Fruit fly (Drosophila melanogaster) whole organism, prepupa: Measurements from ENCODE around the gene prt.

Experiments
- Ets21C ChIP-seq: fragments of 200-800 bp; sonication (Bioruptor generic); optimal IDR thresholded peaks from 3 replicates; lab custom pipeline; 2016; ENCODE audit warnings: missing biosample characterization, missing genetic modification characterization
- Gug ChIP-seq: fragments of 200-800 bp; sonication (Bioruptor generic); IDR thresholded peaks from 2 replicates; pipeline ENCODE4 v1.3.6; 2022; ENCODE audit warnings: missing biosample characterization, missing genetic modification characterization
- Hr4 ChIP-seq: fragments of 200-800 bp; sonication (Bioruptor generic); optimal IDR thresholded peaks from 3 replicates; lab custom pipeline; 2016; ENCODE audit warnings: missing biosample characterization, missing genetic modification characterization
- Sox102F ChIP-seq: fragments of 200-800 bp; sonication (Bioruptor generic); optimal IDR thresholded peaks from 2 replicates; lab custom pipeline; 2016; ENCODE audit warnings: missing biosample characterization, mild to moderate bottlenecking, missing genetic modification characterization
- achi ChIP-seq: fragments of 200-800 bp; sonication (Bioruptor generic); optimal IDR thresholded peaks from 3 replicates; lab custom pipeline; 2016; ENCODE audit warnings: missing biosample characterization, missing genetic modification characterization
- eg ChIP-seq: fragments of 200-800 bp; sonication (Bioruptor generic); IDR thresholded peaks from 3 replicates; pipeline ENCODE4 v1.3.6; 2022; ENCODE audit warnings: missing biosample characterization, missing genetic modification characterization
- salr ChIP-seq, 2 experiments: fragments of 200-800 bp; sonication (Bioruptor generic); optimal IDR thresholded peaks; 3 replicates each; lab custom pipeline; 2016 to 2018; ENCODE audit warnings: missing biosample characterization in 2 of 2, missing genetic modification characterization in 2 of 2, mild to moderate bottlenecking in 1 of 2

DNA sequence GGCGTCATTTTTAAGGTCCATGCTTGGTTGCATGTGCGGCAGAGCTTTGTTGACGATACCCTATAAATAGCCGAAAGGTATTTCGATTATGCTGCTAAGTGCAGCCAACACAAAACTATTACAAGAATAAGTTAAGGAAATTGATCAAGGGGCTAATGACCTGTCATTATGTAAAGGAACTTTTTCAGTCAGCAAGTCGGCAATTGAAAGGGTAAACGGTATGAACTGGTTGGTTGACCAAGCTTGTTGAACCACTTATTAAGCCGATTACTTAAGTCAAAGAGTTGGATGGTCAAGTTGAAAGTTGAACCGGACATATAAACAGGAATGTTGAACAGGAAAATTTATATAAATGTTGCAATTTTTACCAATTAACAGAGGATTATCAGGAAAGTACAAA lies 25.7 kb downstream of the prt start:
- TF ChIP-seq Gug (no peak), Hr4 (peak; percentile 3), eg (GFP tag; lab: Robert Waterston, UW) (no peak), achi (GFP tag; lab: Kevin White, UChicago) (no peak), Ets21C (no peak), salr (GFP tag; optimal IDR thresholded peaks at IDR 0.05; lab: Kevin White, UChicago) (no peak), Sox102F (GFP tag; lab: Kevin White, UChicago) (no peak)
